Fruit fly (Drosophila melanogaster): ENCODE results near the gene sstn.

sstn gene

dm6 chr3L:15094589-15095288 is at the start of gene sstn, which contains the start of the genes Plp and GlyRS:
Gene sstn (minus strand): TSS chr3L:15094719.
Gene Plp (minus strand): TSS chr3L:15094724.
Gene GlyRS (plus strand): TSS chr3L:15095142.
- TF ChIP-seq h (optimal IDR thresholded peaks at IDR 0.05) (no peak), Myc (optimal IDR thresholded peaks at IDR 0.05) (no peak), psq (optimal IDR thresholded peaks at IDR 0.05) (no peak), ttk (optimal IDR thresholded peaks at IDR 0.05) (no peak), Sin3A (optimal IDR thresholded peaks at IDR 0.05) (no peak), insv (optimal IDR thresholded peaks at IDR 0.05) (no peak)

dm6 chr3L:15143638-15144600 is 49.4 kb upstream of the sstn start, which contains the start of the genes CG32147 and Pex3:
Gene CG32147 (minus strand): TSS chr3L:15144059.
Gene Pex3 (plus strand): TSS chr3L:15144355.
- TF ChIP-seq Sin3A (optimal IDR thresholded peaks at IDR 0.05) = no peak
- TF ChIP-seq insv (optimal IDR thresholded peaks at IDR 0.05) = no peak
- TF ChIP-seq h (optimal IDR thresholded peaks at IDR 0.05) = no peak

dm6 chr3L:15143108-15143507 is 48.6 kb upstream of the sstn start:
- no peak for TF ChIP-seq Myc (optimal IDR thresholded peaks at IDR 0.05)
- TF ChIP-seq insv (optimal IDR thresholded peaks at IDR 0.05) = no peak
- TF ChIP-seq psq (optimal IDR thresholded peaks at IDR 0.05) = no peak
- TF ChIP-seq ttk (optimal IDR thresholded peaks at IDR 0.05) = no peak
- no peak for TF ChIP-seq h (optimal IDR thresholded peaks at IDR 0.05)
- TF ChIP-seq Sin3A (optimal IDR thresholded peaks at IDR 0.05) = no peak

dm6 chr3L:15142004-15142890 is 47.7 kb upstream of the sstn start, which contains the start of gene Pdi:
Gene Pdi (minus strand): TSS chr3L:15142840.
- TF ChIP-seq Myc (optimal IDR thresholded peaks at IDR 0.05) (no peak), Sin3A (optimal IDR thresholded peaks at IDR 0.05) (no peak), h (optimal IDR thresholded peaks at IDR 0.05) (no peak), insv (optimal IDR thresholded peaks at IDR 0.05) (no peak), ttk (optimal IDR thresholded peaks at IDR 0.05) (no peak), psq (optimal IDR thresholded peaks at IDR 0.05) (no peak)

dm6 chr3L:15141118-15142003 is 46.8 kb upstream of the sstn start:
- TF ChIP-seq ttk (optimal IDR thresholded peaks at IDR 0.05) = no peak
- no peak for TF ChIP-seq psq (optimal IDR thresholded peaks at IDR 0.05)

dm6 chr3L:15140268-15140957 is 45.9 kb upstream of the sstn start:
- TF ChIP-seq ttk (optimal IDR thresholded peaks at IDR 0.05) (no peak), insv (optimal IDR thresholded peaks at IDR 0.05) (no peak), Sin3A (optimal IDR thresholded peaks at IDR 0.05) (no peak), psq (optimal IDR thresholded peaks at IDR 0.05) (no peak), h (optimal IDR thresholded peaks at IDR 0.05) (no peak), Myc (optimal IDR thresholded peaks at IDR 0.05) (no peak)

- no peak for TF ChIP-seq Myc (optimal IDR thresholded peaks at IDR 0.05)
- TF ChIP-seq insv (optimal IDR thresholded peaks at IDR 0.05) = no peak
- TF ChIP-seq ttk (optimal IDR thresholded peaks at IDR 0.05) = no peak
- TF ChIP-seq psq (optimal IDR thresholded peaks at IDR 0.05) = no peak
- no peak for TF ChIP-seq Sin3A (optimal IDR thresholded peaks at IDR 0.05)
- TF ChIP-seq h (optimal IDR thresholded peaks at IDR 0.05) = no peak
Observed at dm6 chr3L:15137790-15138189, 43.3 kb upstream of the sstn start.

dm6 chr3L:15136659-15137572 is 42.4 kb upstream of the sstn start, which contains the start of gene CG12316:
Gene CG12316 (minus strand): TSS chr3L:15136934.
- TF ChIP-seq Sin3A (optimal IDR thresholded peaks at IDR 0.05) (no peak), h (optimal IDR thresholded peaks at IDR 0.05) (no peak), Myc (optimal IDR thresholded peaks at IDR 0.05) (no peak), ttk (optimal IDR thresholded peaks at IDR 0.05) (no peak), psq (optimal IDR thresholded peaks at IDR 0.05) (no peak), insv (optimal IDR thresholded peaks at IDR 0.05) (no peak)

dm6 chr3L:15131278-15131677 is 36.8 kb upstream of the sstn start, which contains the start of gene CG13457:
Gene CG13457 (minus strand): TSS chr3L:15131378.
- no peak for TF ChIP-seq psq (optimal IDR thresholded peaks at IDR 0.05)
- TF ChIP-seq Sin3A (optimal IDR thresholded peaks at IDR 0.05) = no peak
- TF ChIP-seq ttk (optimal IDR thresholded peaks at IDR 0.05) = no peak
- TF ChIP-seq Myc (optimal IDR thresholded peaks at IDR 0.05) = no peak
- no peak for TF ChIP-seq h (optimal IDR thresholded peaks at IDR 0.05)
- TF ChIP-seq insv (optimal IDR thresholded peaks at IDR 0.05) = no peak
